Worm (Caenorhabditis elegans) whole organism, L1 larva: Measurements from ENCODE around the gene ugt-14.

Experiments
- C04F5.9 ChIP-seq: sonication (generic microtip); optimal IDR thresholded peaks from 2 replicates; lab custom pipeline; 2016; ENCODE audit warnings: missing genetic modification characterization, missing compliant biosample characterization
- Y116A8C.19 ChIP-seq: sonication (generic microtip); optimal IDR thresholded peaks from 2 replicates; lab custom pipeline; 2016; ENCODE audit warnings: missing compliant biosample characterization, missing genetic modification characterization, borderline replicate concordance
- ama-1 ChIP-seq: fragments of 150-350 bp; optimal IDR thresholded peaks from 2 replicates; lab custom pipeline; 2014
- ceh-8 ChIP-seq: fragments of 200-800 bp; sonication (Bioruptor generic); optimal IDR thresholded peaks from 2 replicates; lab custom pipeline; 2018; ENCODE audit warnings: mild to moderate bottlenecking, missing genetic modification characterization, moderate library complexity, missing compliant biosample characterization
- dpl-1 ChIP-seq, 3 experiments: fragments of 150-350 bp in 2 of 3; sonication (generic microtip) in 1 of 3; optimal IDR thresholded peaks; 2 replicates each; lab custom pipeline; 2014 to 2017; ENCODE audit warnings: missing biosample characterization in 3 of 3, missing genetic modification characterization in 3 of 3, missing genetic modification reagents in 3 of 3
- dsc-1 ChIP-seq: sonication (generic microtip); optimal IDR thresholded peaks from 2 replicates; lab custom pipeline; 2016; ENCODE audit warnings: mild to moderate bottlenecking, missing genetic modification characterization, missing compliant biosample characterization
- efl-1 ChIP-seq, 4 experiments: fragments of 150-350 bp; optimal IDR thresholded peaks in 3 of 4; peaks in 1 of 4; 1 replicate in 1 of 4; 2 replicates in 3 of 4; lab custom pipeline; 2014; ENCODE audit warnings: missing biosample characterization in 2 of 4, missing genetic modification characterization in 2 of 4, missing genetic modification reagents in 2 of 4
- egl-13 ChIP-seq: sonication (generic microtip); optimal IDR thresholded peaks from 2 replicates; lab custom pipeline; 2016; ENCODE audit warnings: missing genotype, missing genetic modification reagents, missing genetic modification characterization, missing compliant biosample characterization
- ets-5 ChIP-seq: fragments of 200-800 bp; sonication (Bioruptor generic); IDR thresholded peaks from 2 replicates; pipeline ENCODE4 v1.3.6; 2022; ENCODE audit warnings: missing genetic modification characterization, missing compliant biosample characterization
- fkh-4 ChIP-seq: sonication (generic microtip); optimal IDR thresholded peaks from 2 replicates; lab custom pipeline; 2016; ENCODE audit warnings: missing compliant biosample characterization, missing genetic modification characterization, borderline replicate concordance
- fkh-8 ChIP-seq: sonication (generic microtip); optimal IDR thresholded peaks from 2 replicates; lab custom pipeline; 2016; ENCODE audit warnings: mild to moderate bottlenecking, missing genetic modification characterization, missing compliant biosample characterization
- hlh-4 ChIP-seq: sonication (generic microtip); optimal IDR thresholded peaks from 2 replicates; lab custom pipeline; 2016; ENCODE audit warnings: mild to moderate bottlenecking, missing genetic modification characterization, missing compliant biosample characterization
- irx-1 ChIP-seq: sonication (generic microtip); optimal IDR thresholded peaks from 2 replicates; lab custom pipeline; 2016; ENCODE audit warnings: missing genetic modification characterization, missing compliant biosample characterization
- jun-1 ChIP-seq: fragments of 150-350 bp; optimal IDR thresholded peaks from 2 replicates; lab custom pipeline; 2014; ENCODE audit warnings: missing biosample characterization, missing genetic modification reagents, missing genetic modification characterization
- lin-14 ChIP-seq: fragments of 200-800 bp; sonication (Bioruptor generic); optimal IDR thresholded peaks from 2 replicates; lab custom pipeline; 2018; ENCODE audit warnings: mild to moderate bottlenecking, missing genetic modification characterization, moderate library complexity, missing compliant biosample characterization
- lin-15B ChIP-seq: fragments of 150-350 bp; sonication (generic microtip); optimal IDR thresholded peaks from 3 replicates; lab custom pipeline; 2014; ENCODE audit warnings: missing biosample characterization, missing genetic modification characterization
- lin-35 ChIP-seq, 2 experiments: fragments of 150-350 bp; optimal IDR thresholded peaks; 2 replicates each; lab custom pipeline; 2014; ENCODE audit warnings: missing biosample characterization in 2 of 2, missing genetic modification characterization in 2 of 2, missing genetic modification reagents in 2 of 2
- lir-3 ChIP-seq: sonication (generic microtip); optimal IDR thresholded peaks from 2 replicates; lab custom pipeline; 2016; ENCODE audit warnings: mild to moderate bottlenecking, missing genetic modification characterization, moderate library complexity, missing compliant biosample characterization; ENCODE audit not compliant: poor library complexity
- mdl-1 ChIP-seq, 2 experiments: fragments of 150-350 bp; optimal IDR thresholded peaks; 2 replicates each; lab custom pipeline; 2014 to 2017; ENCODE audit warnings: missing biosample characterization in 2 of 2, missing genetic modification characterization in 2 of 2, inconsistent platforms in 1 of 2
- mep-1 ChIP-seq: fragments of 150-350 bp; optimal IDR thresholded peaks from 2 replicates; lab custom pipeline; 2014; ENCODE audit warnings: missing biosample characterization, missing genetic modification characterization
- nhr-11 ChIP-seq: fragments of 150-350 bp; optimal IDR thresholded peaks from 2 replicates; lab custom pipeline; 2014; ENCODE audit warnings: missing biosample characterization, missing genetic modification characterization
- nhr-20 ChIP-seq: sonication (generic microtip); optimal IDR thresholded peaks from 2 replicates; lab custom pipeline; 2016; ENCODE audit warnings: mild to moderate bottlenecking, missing genetic modification characterization, missing compliant biosample characterization
- nhr-47 ChIP-seq: sonication (generic microtip); optimal IDR thresholded peaks from 2 replicates; lab custom pipeline; 2016; ENCODE audit warnings: mild to moderate bottlenecking, missing genetic modification characterization, moderate library complexity, missing compliant biosample characterization
- nhr-71 ChIP-seq: sonication (generic microtip); optimal IDR thresholded peaks from 2 replicates; lab custom pipeline; 2016; ENCODE audit warnings: mild to moderate bottlenecking, missing genetic modification characterization, moderate library complexity, missing compliant biosample characterization
- nhr-76 ChIP-seq: sonication (generic microtip); optimal IDR thresholded peaks from 2 replicates; lab custom pipeline; 2017; ENCODE audit warnings: missing biosample characterization, missing genetic modification characterization
- sptf-1 ChIP-seq: fragments of 150-350 bp; optimal IDR thresholded peaks from 2 replicates; lab custom pipeline; 2014; ENCODE audit warnings: missing biosample characterization, missing genetic modification characterization
- swsn-7 ChIP-seq: sonication (generic microtip); optimal IDR thresholded peaks from 2 replicates; lab custom pipeline; 2016; ENCODE audit warnings: missing genetic modification characterization, missing compliant biosample characterization
- tbx-2 ChIP-seq: sonication (generic microtip); optimal IDR thresholded peaks from 2 replicates; lab custom pipeline; 2016; ENCODE audit warnings: missing genetic modification characterization, missing compliant biosample characterization
- tlp-1 ChIP-seq: fragments of 150-350 bp; optimal IDR thresholded peaks from 2 replicates; lab custom pipeline; 2014; ENCODE audit warnings: missing biosample characterization, missing genetic modification characterization
- unc-62 ChIP-seq: fragments of 150-350 bp; optimal IDR thresholded peaks from 2 replicates; lab custom pipeline; 2014; ENCODE audit warnings: missing biosample characterization, missing genetic modification reagents, missing genetic modification characterization
- unc-86 ChIP-seq: sonication (generic microtip); optimal IDR thresholded peaks from 2 replicates; lab custom pipeline; 2016; ENCODE audit warnings: missing genetic modification characterization, missing compliant biosample characterization
- unc-98 ChIP-seq: fragments of 200-800 bp; sonication (Bioruptor generic); IDR thresholded peaks from 2 replicates; pipeline ENCODE4 v1.3.6; 2022; ENCODE audit warnings: missing genetic modification characterization, missing compliant biosample characterization
- xbp-1 ChIP-seq: sonication (generic microtip); optimal IDR thresholded peaks from 2 replicates; lab custom pipeline; 2016; ENCODE audit warnings: missing genetic modification characterization, missing compliant biosample characterization
- zag-1 ChIP-seq: fragments of 150-350 bp; optimal IDR thresholded peaks from 2 replicates; lab custom pipeline; 2014; ENCODE audit warnings: missing biosample characterization, missing genetic modification characterization
- zip-4 ChIP-seq: fragments of 200-800 bp; sonication (Bioruptor generic); optimal IDR thresholded peaks from 2 replicates; lab custom pipeline; 2018; ENCODE audit warnings: mild to moderate bottlenecking, missing genetic modification characterization, moderate library complexity, missing compliant biosample characterization

Gene ugt-14

ce11 chrV:4867535-4867934 lies 38.5 kb upstream of the ugt-14 start:
- TF ChIP-seq C04F5.9 (no peak), ets-5 (GFP tag; lab: Robert Waterston, UW) (no peak), zip-4 (no peak), nhr-47 (tag; lab: Kevin White, UChicago) (no peak), zag-1 (tag; lab: Kevin White, UChicago) (no peak), unc-62 (no peak), nhr-71 (peak; percentile 46), fkh-8 (tag; lab: Kevin White, UChicago) (peak; percentile 52), Y116A8C.19 (no peak), dsc-1 (tag; lab: Kevin White, UChicago) (peak; percentile 32), hlh-4 (tag; lab: Kevin White, UChicago) (peak; percentile 59), lin-14 (GFP tag; lab: Kevin White, UChicago) (peak; percentile 21), unc-86 (tag; lab: Kevin White, UChicago) (peak; percentile 18)

- no peak for TF ChIP-seq tbx-2 (tag; lab: Kevin White, UChicago)
- TF ChIP-seq egl-13 (tag; lab: Kevin White, UChicago), result no peak
- peak; percentile 94 for TF ChIP-seq dsc-1 (tag; lab: Kevin White, UChicago)
- no peak for TF ChIP-seq lir-3 (tag; lab: Kevin White, UChicago)
- no peak for TF ChIP-seq unc-86 (tag; lab: Kevin White, UChicago)
- TF ChIP-seq ama-1 (lab: Kevin White, UChicago), result no peak
- TF ChIP-seq fkh-4 (tag; lab: Kevin White, UChicago), result peak; percentile 77
- no peak for TF ChIP-seq nhr-76 (tag; lab: Kevin White, UChicago)
These were observed 37.4 kb upstream of the ugt-14 start for ce11 chrV:4868698-4869097.

ce11 chrV:4870627-4871026 lies 35.4 kb upstream of the ugt-14 start:
- TF ChIP-seq nhr-20 (tag; lab: Kevin White, UChicago), result peak; percentile 11
- peak; percentile 49 for TF ChIP-seq nhr-47 (tag; lab: Kevin White, UChicago)
- peak; percentile 58 for TF ChIP-seq fkh-8 (tag; lab: Kevin White, UChicago)
- peak; percentile 68 for TF ChIP-seq nhr-11 (tag; lab: Kevin White, UChicago)
- TF ChIP-seq fkh-4 (tag; lab: Kevin White, UChicago), result no peak
- peak; percentile 44 for TF ChIP-seq lin-14 (GFP tag; lab: Kevin White, UChicago)
- peak; percentile 52 for TF ChIP-seq nhr-71
- TF ChIP-seq mep-1 (tag; lab: Kevin White, UChicago), result no peak
- TF ChIP-seq irx-1 (tag; lab: Kevin White, UChicago), result no peak
- peak; percentile 73 for TF ChIP-seq hlh-4 (tag; lab: Kevin White, UChicago)

- TF ChIP-seq nhr-20 (tag; lab: Kevin White, UChicago), result no peak
These were observed 34.1 kb upstream of the ugt-14 start, which contains the start of gene srd-33 for ce11 chrV:4871992-4872391. srd-33 (plus strand) TSS chrV:4872292.

ce11 chrV:4877587-4877986 lies 28.5 kb upstream of the ugt-14 start, which contains the start of gene T19H12.6:
T19H12.6 (minus strand) TSS chrV:4877687.
- no peak for TF ChIP-seq unc-98 (GFP tag; lab: Robert Waterston, UW)
- TF ChIP-seq xbp-1 (tag; lab: Kevin White, UChicago), result no peak
- TF ChIP-seq lin-14 (GFP tag; lab: Kevin White, UChicago), result no peak

ce11 chrV:4879251-4879650 lies 26.8 kb upstream of the ugt-14 start, which contains the start of gene T19H12.15:
T19H12.15 (minus strand) TSS chrV:4879351.
- TF ChIP-seq swsn-7 (tag; lab: Kevin White, UChicago), result no peak
- TF ChIP-seq sptf-1, result no peak
- TF ChIP-seq nhr-47 (tag; lab: Kevin White, UChicago), result no peak
- TF ChIP-seq efl-1 (optimal IDR thresholded peaks at IDR 0.05; lab: Kevin White, UChicago), result no peak
- TF ChIP-seq efl-1 (GFP tag; optimal IDR thresholded peaks at IDR 0.05 in 1 of 2; lab: Kevin White, UChicago), result no peak
- no peak for TF ChIP-seq tlp-1 (tag; lab: Kevin White, UChicago)
- no peak for TF ChIP-seq lin-14 (GFP tag; lab: Kevin White, UChicago)
- TF ChIP-seq lin-35 (GFP tag; optimal IDR thresholded peaks at IDR 0.05; lab: Kevin White, UChicago), result no peak
- TF ChIP-seq lin-15B, result no peak
- no peak for TF ChIP-seq xbp-1 (tag; lab: Kevin White, UChicago)
- TF ChIP-seq fkh-8 (tag; lab: Kevin White, UChicago), result no peak
- no peak for TF ChIP-seq nhr-11 (tag; lab: Kevin White, UChicago)
- no peak for TF ChIP-seq jun-1 (tag; lab: Kevin White, UChicago)
- no peak for TF ChIP-seq zip-4
- no peak for TF ChIP-seq mdl-1 (tag; optimal IDR thresholded peaks at IDR 0.05; lab: Kevin White, UChicago)
- no peak for TF ChIP-seq unc-62
- TF ChIP-seq ama-1 (lab: Kevin White, UChicago), result no peak
- no peak for TF ChIP-seq dpl-1 (GFP tag; optimal IDR thresholded peaks at IDR 0.05; lab: Kevin White, UChicago)
- TF ChIP-seq irx-1 (tag; lab: Kevin White, UChicago), result no peak
- TF ChIP-seq C04F5.9, result no peak
- no peak for TF ChIP-seq ceh-8 (GFP tag; lab: Kevin White, UChicago)
- TF ChIP-seq, all 84 proteins: peak for 0
